Worm (Caenorhabditis elegans) whole organism, L4 larva: ENCODE measurements around the gene ZK1055.7.

Experiments used
- D1046.2 ChIP-seq: fragments of 200-800 bp; sonication (Bioruptor generic); IDR thresholded peaks from 2 replicates; pipeline ENCODE4 v1.3.6; 2022; ENCODE audit warnings: missing genetic modification characterization, missing compliant biosample characterization
- F10B5.3 ChIP-seq: sonication (generic microtip); optimal IDR thresholded peaks from 2 replicates; lab custom pipeline; 2016; ENCODE audit warnings: mild to moderate bottlenecking, missing genetic modification characterization, missing compliant biosample characterization
- R02D3.7 ChIP-seq: fragments of 150-350 bp; sonication (generic microtip); optimal IDR thresholded peaks from 3 replicates; lab custom pipeline; 2014; ENCODE audit warnings: missing biosample characterization, missing genetic modification characterization
- Y105C5A.15 ChIP-seq: fragments of 200-800 bp; sonication (Bioruptor generic); IDR thresholded peaks from 2 replicates; pipeline ENCODE4 v1.3.6; 2022; ENCODE audit warnings: missing genetic modification characterization, missing compliant biosample characterization
- Y48G9A.11 ChIP-seq: fragments of 200-800 bp; sonication (Bioruptor generic); IDR thresholded peaks from 2 replicates; pipeline ENCODE4 v1.3.6; 2022; ENCODE audit warnings: missing genetic modification reagents, missing genetic modification characterization, missing compliant biosample characterization
- aha-1 ChIP-seq: fragments of 150-350 bp; peaks from one replicate; lab custom pipeline; 2014; ENCODE audit warnings: missing biosample characterization, missing genetic modification characterization
- arid-1 ChIP-seq: fragments of 200-800 bp; sonication (Bioruptor generic); conservative IDR thresholded peaks from 2 replicates; pipeline ENCODE4 v1.3.6; 2022; ENCODE audit warnings: missing genetic modification reagents, missing genetic modification characterization, missing compliant biosample characterization
- ceh-20 ChIP-seq: fragments of 200-800 bp; sonication (Bioruptor generic); IDR thresholded peaks from 2 replicates; pipeline ENCODE4 v1.3.6; 2022; ENCODE audit warnings: missing genetic modification reagents, missing genetic modification characterization, missing compliant biosample characterization
- ceh-32 ChIP-seq: sonication (generic microtip); optimal IDR thresholded peaks from 2 replicates; lab custom pipeline; 2016; ENCODE audit warnings: mild to moderate bottlenecking, missing genetic modification characterization, missing compliant biosample characterization; ENCODE audit not compliant: poor library complexity
- cey-2 ChIP-seq: sonication (generic microtip); optimal IDR thresholded peaks from 3 replicates; lab custom pipeline; 2017; ENCODE audit warnings: missing genetic modification characterization, mild to moderate bottlenecking, missing compliant biosample characterization, antibody characterized with exemption, borderline replicate concordance; ENCODE audit not compliant: insufficient read depth
- daf-12 ChIP-seq: fragments of 150-350 bp; optimal IDR thresholded peaks from 2 replicates; lab custom pipeline; 2014; ENCODE audit warnings: missing biosample characterization, missing genetic modification reagents, missing genetic modification characterization
- daf-16 ChIP-seq, 3 experiments: sonication (generic microtip); optimal IDR thresholded peaks; 2 replicates each; lab custom pipeline; 2016 to 2017; ENCODE audit warnings: missing genetic modification characterization in 3 of 3, missing genetic modification reagents in 3 of 3, mild to moderate bottlenecking in 2 of 3, missing compliant biosample characterization in 2 of 3, missing biosample characterization in 1 of 3, moderate library complexity in 1 of 3
- daf-8 ChIP-seq: fragments of 200-800 bp; sonication (Bioruptor generic); IDR thresholded peaks from 2 replicates; pipeline ENCODE4 v1.3.6; 2022; ENCODE audit warnings: missing genetic modification characterization, missing compliant biosample characterization
- dmd-6 ChIP-seq: fragments of 200-800 bp; sonication (Bioruptor generic); IDR thresholded peaks from 2 replicates; pipeline ENCODE4 v1.3.6; 2022; ENCODE audit warnings: missing genetic modification reagents, missing genetic modification characterization, missing compliant biosample characterization
- dpl-1 ChIP-seq: fragments of 150-350 bp; optimal IDR thresholded peaks from 2 replicates; lab custom pipeline; 2014; ENCODE audit warnings: missing biosample characterization, missing genetic modification reagents, missing genetic modification characterization
- duxl-1 ChIP-seq: sonication (generic microtip); optimal IDR thresholded peaks from 2 replicates; lab custom pipeline; 2016; ENCODE audit warnings: mild to moderate bottlenecking, missing genetic modification characterization, moderate library complexity, missing compliant biosample characterization; ENCODE audit not compliant: poor library complexity
- egl-27 ChIP-seq: sonication (generic microtip); optimal IDR thresholded peaks from 3 replicates; lab custom pipeline; 2017; ENCODE audit warnings: missing biosample characterization, missing genetic modification reagents, missing genetic modification characterization
- hlh-11 ChIP-seq: fragments of 200-800 bp; sonication (Bioruptor generic); optimal IDR thresholded peaks from 2 replicates; lab custom pipeline; 2018; ENCODE audit warnings: mild to moderate bottlenecking, missing genetic modification characterization, missing compliant biosample characterization
- hmg-1.1 ChIP-seq: fragments of 200-800 bp; sonication (Bioruptor generic); IDR thresholded peaks from 2 replicates; pipeline ENCODE4 v1.3.6; 2022; ENCODE audit warnings: missing genetic modification reagents, missing genetic modification characterization, missing compliant biosample characterization
- jun-1 ChIP-seq: fragments of 150-350 bp; optimal IDR thresholded peaks from 2 replicates; lab custom pipeline; 2014; ENCODE audit warnings: missing biosample characterization, missing genetic modification reagents, missing genetic modification characterization
- lim-7 ChIP-seq: fragments of 200-800 bp; sonication (Bioruptor generic); IDR thresholded peaks from 2 replicates; pipeline ENCODE4 v1.3.6; 2022; ENCODE audit warnings: missing genetic modification characterization, missing compliant biosample characterization
- lin-1 ChIP-seq: fragments of 200-800 bp; sonication (Bioruptor generic); IDR thresholded peaks from 2 replicates; pipeline ENCODE4 v1.3.6; 2022; ENCODE audit warnings: missing genetic modification reagents, missing genetic modification characterization, missing compliant biosample characterization
- lin-13 ChIP-seq: fragments of 150-350 bp; optimal IDR thresholded peaks from 2 replicates; lab custom pipeline; 2014; ENCODE audit warnings: missing biosample characterization, missing genetic modification reagents, missing genetic modification characterization
- lin-15B ChIP-seq: fragments of 150-350 bp; sonication (generic microtip); optimal IDR thresholded peaks from 3 replicates; lab custom pipeline; 2014; ENCODE audit warnings: missing biosample characterization, missing genetic modification characterization
- lin-29 ChIP-seq: fragments of 200-800 bp; sonication (Bioruptor generic); IDR thresholded peaks from 2 replicates; pipeline ENCODE4 v1.3.6; 2022; ENCODE audit warnings: missing genetic modification reagents, missing genetic modification characterization, missing compliant biosample characterization
- lir-3 ChIP-seq: sonication (generic microtip); optimal IDR thresholded peaks from 2 replicates; lab custom pipeline; 2016; ENCODE audit warnings: mild to moderate bottlenecking, missing genetic modification characterization, missing compliant biosample characterization
- madf-9 ChIP-seq: fragments of 200-800 bp; sonication (Bioruptor generic); conservative IDR thresholded peaks from 2 replicates; pipeline ENCODE4 v1.3.6; 2022; ENCODE audit warnings: missing genetic modification reagents, missing genetic modification characterization, missing compliant biosample characterization
- mxl-2 ChIP-seq: fragments of 200-800 bp; sonication (Bioruptor generic); conservative IDR thresholded peaks from 2 replicates; pipeline ENCODE4 v1.3.6; 2022; ENCODE audit warnings: missing genetic modification reagents, missing genetic modification characterization, missing compliant biosample characterization
- mxl-3 ChIP-seq: fragments of 200-800 bp; sonication (Bioruptor generic); optimal IDR thresholded peaks from 2 replicates; lab custom pipeline; 2018; ENCODE audit warnings: mild to moderate bottlenecking, missing genetic modification characterization, missing compliant biosample characterization
- nhr-28 ChIP-seq: fragments of 150-350 bp; optimal IDR thresholded peaks from 2 replicates; lab custom pipeline; 2014; ENCODE audit warnings: missing biosample characterization, missing genetic modification characterization
- nhr-41 ChIP-seq: fragments of 200-800 bp; sonication (Bioruptor generic); IDR thresholded peaks from 2 replicates; pipeline ENCODE4 v1.3.6; 2022; ENCODE audit warnings: missing genetic modification reagents, missing genetic modification characterization, missing compliant biosample characterization
- nhr-6 ChIP-seq: fragments of 150-350 bp; optimal IDR thresholded peaks from 2 replicates; lab custom pipeline; 2014; ENCODE audit warnings: missing biosample characterization, missing genetic modification characterization
- nhr-76 ChIP-seq: fragments of 150-350 bp; optimal IDR thresholded peaks from 2 replicates; lab custom pipeline; 2014; ENCODE audit warnings: missing biosample characterization, missing genetic modification characterization
- pha-4 ChIP-seq, 2 experiments: fragments of 150-350 bp in 1 of 2; fragments of 200-800 bp in 1 of 2; sonication (Bioruptor generic) in 1 of 2; IDR thresholded peaks in 1 of 2; optimal IDR thresholded peaks in 1 of 2; 2 replicates each; pipeline versions ENCODE4 v1.3.6 to Lab custom; 2014 to 2022; ENCODE audit warnings: missing genetic modification characterization in 2 of 2, missing genetic modification reagents in 2 of 2, missing biosample characterization in 1 of 2, missing compliant biosample characterization in 1 of 2
- pqm-1 ChIP-seq: sonication (generic microtip); optimal IDR thresholded peaks from 2 replicates; lab custom pipeline; 2017; ENCODE audit warnings: missing biosample characterization, missing genetic modification characterization
- sdz-12 ChIP-seq: fragments of 200-800 bp; sonication (Bioruptor generic); optimal IDR thresholded peaks from 2 replicates; lab custom pipeline; 2018; ENCODE audit warnings: mild to moderate bottlenecking, missing genetic modification characterization, missing compliant biosample characterization
- set-16 ChIP-seq: fragments of 200-800 bp; sonication (Bioruptor generic); IDR thresholded peaks from 2 replicates; pipeline ENCODE4 v1.3.6; 2022; ENCODE audit warnings: missing genetic modification reagents, missing genetic modification characterization, missing compliant biosample characterization
- spr-3 ChIP-seq: fragments of 200-800 bp; sonication (Bioruptor generic); optimal IDR thresholded peaks from 2 replicates; lab custom pipeline; 2018; ENCODE audit warnings: mild to moderate bottlenecking, missing genetic modification characterization, missing compliant biosample characterization
- vab-7 ChIP-seq: fragments of 200-800 bp; sonication (Bioruptor generic); IDR thresholded peaks from 2 replicates; pipeline ENCODE4 v1.3.6; 2022; ENCODE audit warnings: missing genetic modification reagents, missing genetic modification characterization, missing compliant biosample characterization
- zag-1 ChIP-seq: fragments of 150-350 bp; optimal IDR thresholded peaks from 2 replicates; lab custom pipeline; 2014; ENCODE audit warnings: missing biosample characterization, missing genetic modification characterization
- zfp-3 ChIP-seq: fragments of 200-800 bp; sonication (Bioruptor generic); conservative IDR thresholded peaks from 2 replicates; pipeline ENCODE4 v1.3.6; 2022; ENCODE audit warnings: missing genetic modification reagents, missing genetic modification characterization, missing compliant biosample characterization
- zip-11 ChIP-seq: fragments of 200-800 bp; sonication (Bioruptor generic); IDR thresholded peaks from 2 replicates; pipeline ENCODE4 v1.3.6; 2022; ENCODE audit warnings: missing genetic modification characterization, missing compliant biosample characterization
- zip-2 ChIP-seq: fragments of 150-350 bp; optimal IDR thresholded peaks from 2 replicates; lab custom pipeline; 2014; ENCODE audit warnings: missing biosample characterization, missing genetic modification characterization
- ztf-7 ChIP-seq: fragments of 150-350 bp; optimal IDR thresholded peaks from 2 replicates; lab custom pipeline; 2014; ENCODE audit warnings: missing biosample characterization, missing genetic modification characterization

Gene ZK1055.7

ce11 chrV:6620809-6621208 is 15.6 kb upstream of the ZK1055.7 start:
- no peak for TF ChIP-seq lin-1
- no peak for TF ChIP-seq lin-13 (GFP tag; lab: Kevin White, UChicago)
- TF ChIP-seq ztf-7 (tag; lab: Kevin White, UChicago), result no peak
- TF ChIP-seq ceh-20, result no peak
- no peak for TF ChIP-seq nhr-41
- no peak for TF ChIP-seq sdz-12 (GFP tag; lab: Kevin White, UChicago)
- no peak for TF ChIP-seq Y105C5A.15 (GFP tag; lab: Robert Waterston, UW)
- no peak for TF ChIP-seq dpl-1 (GFP tag; lab: Kevin White, UChicago)
- no peak for TF ChIP-seq R02D3.7
- TF ChIP-seq lir-3 (tag; lab: Kevin White, UChicago), result no peak

- TF ChIP-seq daf-12 (tag; lab: Kevin White, UChicago) (no peak), hlh-11 (no peak), spr-3 (GFP tag; lab: Kevin White, UChicago) (no peak), pqm-1 (tag; lab: Kevin White, UChicago) (peak; percentile 52), nhr-28 (tag; lab: Kevin White, UChicago) (peak; percentile 95), vab-7 (no peak), nhr-41 (no peak), zfp-3 (GFP tag; lab: Robert Waterston, UW) (no peak), Y48G9A.11 (GFP tag; lab: Robert Waterston, UW) (no peak), dmd-6 (GFP tag; lab: Robert Waterston, UW) (peak; percentile 46; the same call in 1 of the 2 replicates), daf-16 (GFP tag; optimal IDR thresholded peaks at IDR 0.05; lab: Kevin White, UChicago) (no peak), daf-16 (tag; optimal IDR thresholded peaks at IDR 0.05; lab: Kevin White, UChicago) (peak; percentile 88)
These were observed 11.1 kb upstream of the ZK1055.7 start for ce11 chrV:6616294-6616693.

ce11 chrV:6614968-6615367 is 9.8 kb upstream of the ZK1055.7 start:
- TF ChIP-seq lim-7 (GFP tag; lab: Robert Waterston, UW), result no peak
- TF ChIP-seq aha-1 (tag; lab: Kevin White, UChicago), result peak; percentile 74
- peak; percentile 73 for TF ChIP-seq set-16 (GFP tag; lab: Robert Waterston, UW)
- TF ChIP-seq, all 104 proteins: peak for 2

- TF ChIP-seq nhr-6 (tag; lab: Kevin White, UChicago) (no peak), zip-2 (tag; lab: Kevin White, UChicago) (no peak), nhr-76 (no peak), daf-16 (GFP tag; optimal IDR thresholded peaks at IDR 0.05; lab: Kevin White, UChicago) (peak in 1 of 2 experiments; percentile 50), daf-16 (tag; optimal IDR thresholded peaks at IDR 0.05; lab: Kevin White, UChicago) (peak; percentile 88), zag-1 (tag; lab: Kevin White, UChicago) (no peak), Y48G9A.11 (GFP tag; lab: Robert Waterston, UW) (no peak), hmg-1.1 (GFP tag; lab: Robert Waterston, UW) (no peak), lin-1 (peak; percentile 77; the same call in 1 of the 2 replicates), daf-8 (no peak), madf-9 (GFP tag; lab: Robert Waterston, UW) (no peak), lin-29 (no peak), duxl-1 (tag; lab: Kevin White, UChicago) (no peak), D1046.2 (no peak), F10B5.3 (tag; lab: Kevin White, UChicago) (no peak), dmd-6 (GFP tag; lab: Robert Waterston, UW) (peak; percentile 96), pqm-1 (tag; lab: Kevin White, UChicago) (peak; percentile 98), jun-1 (tag; lab: Kevin White, UChicago) (peak; percentile 27), arid-1 (GFP tag; lab: Robert Waterston, UW) (no peak), mxl-2 (no peak), lin-15B (no peak), lim-7 (GFP tag; lab: Robert Waterston, UW) (no peak), egl-27 (no peak), cey-2 (no peak), zip-11 (GFP tag; lab: Robert Waterston, UW) (no peak), mxl-3 (GFP tag; lab: Kevin White, UChicago) (peak; percentile 12), R02D3.7 (no peak), pha-4 (GFP tag; IDR thresholded peaks at IDR 0.05; lab: Robert Waterston, UW) (0 out of 2 replicates have a peak, but pooled peaks have one; percentile 39), pha-4 (tag; optimal IDR thresholded peaks at IDR 0.05; lab: Kevin White, UChicago) (no peak), ceh-32 (tag; lab: Kevin White, UChicago) (no peak)
These were observed 9.1 kb upstream of the ZK1055.7 start, which contains the start of gene cpr-4 for ce11 chrV:6614152-6614734. TSS of gene cpr-4 (plus strand) at chrV:6614674.
